Worm (Caenorhabditis elegans) whole organism, young adult: ENCODE measurements around the gene nlp-23.

Experiments used
- B0019.2 ChIP-seq: fragments of 200-800 bp; sonication (Bioruptor generic); conservative IDR thresholded peaks from 2 replicates; pipeline ENCODE4 v1.3.6; 2022; ENCODE audit warnings: missing genetic modification reagents, missing genetic modification characterization, missing compliant biosample characterization
- B0035.1 ChIP-seq: sonication (generic microtip); optimal IDR thresholded peaks from 2 replicates; lab custom pipeline; 2016; ENCODE audit warnings: missing genetic modification characterization, mild to moderate bottlenecking, missing compliant biosample characterization, missing genotype, missing genetic modification reagents
- B0336.3 ChIP-seq: fragments of 200-800 bp; sonication (Bioruptor generic); IDR thresholded peaks from 2 replicates; pipeline ENCODE4 v1.3.6; 2022; ENCODE audit warnings: missing genetic modification characterization, missing compliant biosample characterization
- C06A6.2 ChIP-seq: fragments of 200-800 bp; sonication (Bioruptor generic); conservative IDR thresholded peaks from 2 replicates; pipeline ENCODE4 v1.3.6; 2022; ENCODE audit warnings: missing genetic modification characterization, missing compliant biosample characterization
- D2030.7 ChIP-seq: fragments of 200-800 bp; sonication (Bioruptor generic); IDR thresholded peaks from 2 replicates; pipeline ENCODE4 v1.3.6; 2022; ENCODE audit warnings: missing genetic modification reagents, missing genetic modification characterization, missing compliant biosample characterization
- F22D6.2 ChIP-seq: sonication (generic microtip); optimal IDR thresholded peaks from 2 replicates; lab custom pipeline; 2016; ENCODE audit warnings: mild to moderate bottlenecking, missing genetic modification characterization, missing compliant biosample characterization
- F23B12.7 ChIP-seq: sonication (generic microtip); optimal IDR thresholded peaks from 2 replicates; lab custom pipeline; 2017; ENCODE audit warnings: missing genetic modification characterization, mild to moderate bottlenecking, missing compliant biosample characterization, antibody characterized with exemption, moderate library complexity; ENCODE audit not compliant: insufficient read depth
- F39B2.1 ChIP-seq: fragments of 200-800 bp; sonication (Bioruptor generic); IDR thresholded peaks from 2 replicates; pipeline ENCODE4 v1.3.6; 2022; ENCODE audit warnings: missing genetic modification reagents, missing genetic modification characterization, missing compliant biosample characterization
- F57A8.1 ChIP-seq: fragments of 200-800 bp; sonication (Bioruptor generic); optimal IDR thresholded peaks from 2 replicates; lab custom pipeline; 2018; ENCODE audit warnings: mild to moderate bottlenecking, missing genetic modification characterization, moderate library complexity, missing compliant biosample characterization
- F57C9.4 ChIP-seq: sonication (generic microtip); optimal IDR thresholded peaks from 2 replicates; lab custom pipeline; 2017; ENCODE audit warnings: mild to moderate bottlenecking, missing genetic modification characterization, missing compliant biosample characterization
- K12H6.12 ChIP-seq: fragments of 200-800 bp; sonication (Bioruptor generic); optimal IDR thresholded peaks from 2 replicates; lab custom pipeline; 2018; ENCODE audit warnings: mild to moderate bottlenecking, missing genetic modification characterization, missing compliant biosample characterization
- Y67H2A.10 ChIP-seq: fragments of 200-800 bp; sonication (Bioruptor generic); conservative IDR thresholded peaks from 2 replicates; pipeline ENCODE4 v1.3.6; 2022; ENCODE audit warnings: missing genetic modification reagents, missing genetic modification characterization, missing compliant biosample characterization
- aptf-2 ChIP-seq: fragments of 200-800 bp; sonication (Bioruptor generic); conservative IDR thresholded peaks from 2 replicates; pipeline ENCODE4 v1.3.6; 2022; ENCODE audit warnings: missing genetic modification reagents, missing genetic modification characterization, missing compliant biosample characterization
- aptf-3 ChIP-seq: fragments of 200-800 bp; sonication (Bioruptor generic); IDR thresholded peaks from 2 replicates; pipeline ENCODE4 v1.3.6; 2022; ENCODE audit warnings: missing genetic modification characterization, missing compliant biosample characterization
- atf-7 ChIP-seq: sonication (generic microtip); optimal IDR thresholded peaks from 2 replicates; lab custom pipeline; 2017; ENCODE audit warnings: mild to moderate bottlenecking, missing genetic modification characterization, missing compliant biosample characterization
- attf-5 ChIP-seq: fragments of 200-800 bp; sonication (Bioruptor generic); optimal IDR thresholded peaks from 2 replicates; lab custom pipeline; 2018; ENCODE audit warnings: mild to moderate bottlenecking, missing genetic modification characterization, missing compliant biosample characterization
- attf-6 ChIP-seq: fragments of 200-800 bp; sonication (Bioruptor generic); IDR thresholded peaks from 2 replicates; pipeline ENCODE4 v1.3.6; 2022; ENCODE audit warnings: missing genetic modification reagents, missing genetic modification characterization, missing compliant biosample characterization
- bed-1 ChIP-seq: fragments of 200-800 bp; sonication (Bioruptor generic); IDR thresholded peaks from 2 replicates; pipeline ENCODE4 v1.3.6; 2022; ENCODE audit warnings: missing genetic modification reagents, missing genetic modification characterization, missing compliant biosample characterization
- bed-2 ChIP-seq: fragments of 200-800 bp; sonication (Bioruptor generic); IDR thresholded peaks from 2 replicates; pipeline ENCODE4 v1.3.6; 2022; ENCODE audit warnings: missing genetic modification reagents, missing genetic modification characterization, missing compliant biosample characterization
- ccch-3 ChIP-seq: fragments of 200-800 bp; sonication (Bioruptor generic); optimal IDR thresholded peaks from 2 replicates; lab custom pipeline; 2018; ENCODE audit warnings: mild to moderate bottlenecking, missing genetic modification characterization, missing compliant biosample characterization
- cebp-1 ChIP-seq, 2 experiments: fragments of 200-800 bp in 1 of 2; sonication (Bioruptor generic) in 1 of 2; sonication (generic microtip) in 1 of 2; IDR thresholded peaks in 1 of 2; optimal IDR thresholded peaks in 1 of 2; 2 replicates each; pipeline versions ENCODE4 v1.3.6 to Lab custom; 2017 to 2022; ENCODE audit warnings: missing compliant biosample characterization in 2 of 2, missing genetic modification characterization in 2 of 2, mild to moderate bottlenecking in 1 of 2, missing genetic modification reagents in 1 of 2, moderate library complexity in 1 of 2
- cebp-2 ChIP-seq: fragments of 200-800 bp; sonication (Bioruptor generic); IDR thresholded peaks from 2 replicates; pipeline ENCODE4 v1.3.6; 2022; ENCODE audit warnings: missing genetic modification characterization, missing compliant biosample characterization
- ceh-27 ChIP-seq: fragments of 200-800 bp; sonication (Bioruptor generic); optimal IDR thresholded peaks from 2 replicates; lab custom pipeline; 2018; ENCODE audit warnings: mild to moderate bottlenecking, missing genetic modification characterization, moderate library complexity, missing compliant biosample characterization
- ceh-40 ChIP-seq: fragments of 200-800 bp; sonication (Bioruptor generic); IDR thresholded peaks from 2 replicates; pipeline ENCODE4 v1.3.6; 2022; ENCODE audit warnings: missing genetic modification characterization, missing compliant biosample characterization
- dpl-1 ChIP-seq: fragments of 150-350 bp; optimal IDR thresholded peaks from 2 replicates; lab custom pipeline; 2014; ENCODE audit warnings: missing biosample characterization, missing genetic modification reagents, missing genetic modification characterization
- egl-18 ChIP-seq: fragments of 200-800 bp; sonication (Bioruptor generic); IDR thresholded peaks from 2 replicates; pipeline ENCODE4 v1.3.6; 2022; ENCODE audit warnings: missing genetic modification reagents, missing genetic modification characterization, missing compliant biosample characterization
- ekl-4 ChIP-seq: fragments of 200-800 bp; sonication (Bioruptor generic); IDR thresholded peaks from 2 replicates; pipeline ENCODE4 v1.3.6; 2022; ENCODE audit warnings: missing genetic modification reagents, missing genetic modification characterization, missing compliant biosample characterization
- ets-4 ChIP-seq: fragments of 200-800 bp; sonication (Bioruptor generic); optimal IDR thresholded peaks from 2 replicates; lab custom pipeline; 2018; ENCODE audit warnings: mild to moderate bottlenecking, missing genetic modification characterization, missing compliant biosample characterization
- fkh-3 ChIP-seq: sonication (generic microtip); optimal IDR thresholded peaks from 2 replicates; lab custom pipeline; 2016; ENCODE audit warnings: mild to moderate bottlenecking, missing genetic modification characterization, missing compliant biosample characterization
- hlh-12 ChIP-seq: sonication (generic microtip); optimal IDR thresholded peaks from 2 replicates; lab custom pipeline; 2016; ENCODE audit warnings: missing genetic modification characterization, missing compliant biosample characterization
- hlh-26 ChIP-seq: fragments of 200-800 bp; sonication (Bioruptor generic); conservative IDR thresholded peaks from 2 replicates; pipeline ENCODE4 v1.3.6; 2022; ENCODE audit warnings: missing genetic modification reagents, missing genetic modification characterization, missing compliant biosample characterization
- lir-1 ChIP-seq: fragments of 200-800 bp; sonication (Bioruptor generic); conservative IDR thresholded peaks from 2 replicates; pipeline ENCODE4 v1.3.6; 2022; ENCODE audit warnings: missing genetic modification reagents, missing genetic modification characterization, missing compliant biosample characterization
- madf-6 ChIP-seq: fragments of 200-800 bp; sonication (Bioruptor generic); IDR thresholded peaks from 2 replicates; pipeline ENCODE4 v1.3.6; 2022; ENCODE audit warnings: missing genetic modification reagents, missing genetic modification characterization, missing compliant biosample characterization
- mcd-1 ChIP-seq: fragments of 200-800 bp; sonication (Bioruptor generic); IDR thresholded peaks from 2 replicates; pipeline ENCODE4 v1.3.6; 2022; ENCODE audit warnings: missing genetic modification reagents, missing genetic modification characterization, missing compliant biosample characterization
- mes-4 ChIP-seq: sonication (generic microtip); optimal IDR thresholded peaks from 2 replicates; lab custom pipeline; 2016; ENCODE audit warnings: missing genotype, missing genetic modification characterization, missing compliant biosample characterization
- nfya-1 ChIP-seq: sonication (generic microtip); optimal IDR thresholded peaks from 2 replicates; lab custom pipeline; 2017; ENCODE audit warnings: antibody characterized with exemption, missing compliant biosample characterization, missing genetic modification characterization, borderline replicate concordance; ENCODE audit not compliant: insufficient read depth
- nfya-2 ChIP-seq: fragments of 200-800 bp; sonication (Bioruptor generic); IDR thresholded peaks from 2 replicates; pipeline ENCODE4 v1.3.6; 2022; ENCODE audit warnings: missing genetic modification reagents, missing genetic modification characterization, missing compliant biosample characterization
- nhr-80 ChIP-seq: sonication (generic microtip); optimal IDR thresholded peaks from 2 replicates; lab custom pipeline; 2016; ENCODE audit warnings: missing genetic modification characterization, missing compliant biosample characterization
- pbrm-1 ChIP-seq: fragments of 200-800 bp; sonication (Bioruptor generic); IDR thresholded peaks from 2 replicates; pipeline ENCODE4 v1.3.6; 2022; ENCODE audit warnings: missing genetic modification reagents, missing genetic modification characterization, missing compliant biosample characterization
- repo-1 ChIP-seq: sonication (generic microtip); optimal IDR thresholded peaks from 2 replicates; lab custom pipeline; 2017; ENCODE audit warnings: mild to moderate bottlenecking, missing genetic modification characterization, missing compliant biosample characterization
- sea-2 ChIP-seq: fragments of 200-800 bp; sonication (Bioruptor generic); IDR thresholded peaks from 2 replicates; pipeline ENCODE4 v1.3.6; 2022; ENCODE audit warnings: missing genetic modification characterization, missing compliant biosample characterization
- tbp1 ChIP-seq: fragments of 200-800 bp; sonication (Bioruptor generic); optimal IDR thresholded peaks from 2 replicates; lab custom pipeline; 2018; ENCODE audit warnings: mild to moderate bottlenecking, missing genetic modification characterization, missing compliant biosample characterization
- tbx-9 ChIP-seq: sonication (generic microtip); optimal IDR thresholded peaks from 2 replicates; lab custom pipeline; 2016; ENCODE audit warnings: borderline replicate concordance, missing genetic modification characterization, inconsistent platforms, missing compliant biosample characterization
- tlf-1 ChIP-seq: fragments of 200-800 bp; sonication (Bioruptor generic); optimal IDR thresholded peaks from 2 replicates; lab custom pipeline; 2018; ENCODE audit warnings: mild to moderate bottlenecking, missing genetic modification characterization, missing compliant biosample characterization
- ztf-28 ChIP-seq: fragments of 200-800 bp; sonication (Bioruptor generic); IDR thresholded peaks from 2 replicates; pipeline ENCODE4 v1.3.6; 2022; ENCODE audit warnings: missing genetic modification reagents, missing genetic modification characterization, missing compliant biosample characterization

Gene nlp-23

ce11 chrX:2380818-2381217 is 38.1 kb upstream of the nlp-23 start:
- TF ChIP-seq tbp1 (GFP tag; lab: Kevin White, UChicago) (no peak), dpl-1 (GFP tag; lab: Kevin White, UChicago) (no peak), ekl-4 (GFP tag; lab: Robert Waterston, UW) (no peak), pbrm-1 (GFP tag; lab: Robert Waterston, UW) (no peak), ztf-28 (GFP tag; lab: Robert Waterston, UW) (no peak), fkh-3 (tag; lab: Kevin White, UChicago) (no peak), C06A6.2 (GFP tag; lab: Robert Waterston, UW) (no peak)
- TF ChIP-seq, all 124 proteins: peak for 0

DNA sequence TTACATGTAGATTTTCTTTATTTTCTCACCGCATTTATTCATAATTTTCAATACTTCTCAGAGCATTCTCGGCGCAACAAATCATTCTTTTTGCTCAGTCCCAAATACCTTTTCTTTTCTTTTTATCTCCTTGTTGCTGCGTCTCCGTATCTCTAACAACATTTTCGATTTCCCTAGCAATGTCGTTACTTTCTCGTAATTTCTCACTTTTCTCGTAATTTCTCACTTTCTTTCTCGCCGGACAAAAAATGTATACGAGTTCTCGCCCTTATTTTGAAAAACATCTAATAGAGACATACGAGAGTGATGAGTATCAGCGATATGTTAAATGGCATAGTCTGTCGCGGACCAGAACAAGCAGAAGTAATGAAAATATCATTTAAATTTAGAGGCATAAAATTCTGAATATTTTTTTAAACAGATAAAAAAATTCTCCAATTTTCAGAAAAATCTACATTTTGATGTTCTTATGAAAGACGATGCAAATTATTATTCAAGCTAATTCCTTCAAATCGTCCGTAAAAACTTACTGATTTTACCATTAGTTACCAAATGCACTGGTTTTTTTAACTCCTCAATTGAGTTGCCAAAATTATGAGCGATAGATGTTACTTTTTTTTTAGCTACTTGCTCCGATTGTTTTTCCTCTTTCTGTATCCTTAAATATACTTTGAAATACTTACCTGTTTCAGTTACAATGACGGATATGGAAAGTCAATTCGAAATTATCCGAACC is 32.7 kb upstream of the nlp-23 start, which contains the start of gene F47G3.3:
F47G3.3 (plus strand) TSS at position 686 of the 736 bp plus-strand sequence.
- TF ChIP-seq bed-2 (GFP tag; lab: Robert Waterston, UW) = no peak
- no peak for TF ChIP-seq ceh-27
- TF ChIP-seq attf-5 (GFP tag; lab: Kevin White, UChicago) = no peak
- TF ChIP-seq F22D6.2 (tag; lab: Kevin White, UChicago) = no peak
- TF ChIP-seq tbp1 (GFP tag; lab: Kevin White, UChicago) = no peak
- TF ChIP-seq fkh-3 (tag; lab: Kevin White, UChicago) = no peak
- TF ChIP-seq nfya-2 (GFP tag; lab: Robert Waterston, UW) = no peak
- TF ChIP-seq tlf-1 = no peak
- TF ChIP-seq B0035.1 (tag; lab: Kevin White, UChicago) = no peak
- no peak for TF ChIP-seq egl-18
- TF ChIP-seq F57C9.4 (tag; lab: Kevin White, UChicago) = no peak
- no peak for TF ChIP-seq ekl-4 (GFP tag; lab: Robert Waterston, UW)
- TF ChIP-seq F57A8.1 (GFP tag; lab: Kevin White, UChicago) = no peak
- TF ChIP-seq dpl-1 (GFP tag; lab: Kevin White, UChicago) = no peak
- no peak for TF ChIP-seq aptf-2 (GFP tag; lab: Robert Waterston, UW)
- no peak for TF ChIP-seq F39B2.1
- no peak for TF ChIP-seq K12H6.12

DNA sequence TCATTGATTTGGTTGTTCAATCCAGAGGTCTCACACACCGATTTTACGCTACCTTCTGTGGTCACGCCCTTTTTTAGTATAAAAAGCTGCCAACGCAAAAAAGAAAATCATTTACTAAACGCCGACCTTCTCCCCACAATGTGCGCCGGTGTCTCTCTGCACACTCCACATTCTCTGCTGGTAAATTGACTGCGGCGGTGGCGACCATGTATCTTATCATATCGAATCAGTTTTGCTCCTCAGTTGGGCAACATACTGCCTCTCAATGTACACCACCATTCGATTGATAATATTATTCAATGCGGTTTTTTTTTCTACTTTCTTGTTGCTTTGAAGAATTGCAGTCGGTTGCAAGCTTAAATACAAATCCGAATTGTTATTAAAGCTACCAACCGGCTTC is 29.4 kb upstream of the nlp-23 start:
- TF ChIP-seq sea-2 (GFP tag; lab: Robert Waterston, UW) (no peak), F57A8.1 (GFP tag; lab: Kevin White, UChicago) (no peak), cebp-2 (GFP tag; lab: Robert Waterston, UW) (no peak), hlh-12 (tag; lab: Kevin White, UChicago) (no peak), Y67H2A.10 (GFP tag; lab: Robert Waterston, UW) (no peak), ets-4 (GFP tag; lab: Kevin White, UChicago) (no peak), F23B12.7 (tag; lab: Kevin White, UChicago) (peak; percentile 8), D2030.7 (GFP tag; lab: Robert Waterston, UW) (no peak), ceh-40 (GFP tag; lab: Robert Waterston, UW) (no peak), aptf-3 (GFP tag; lab: Robert Waterston, UW) (no peak), nfya-1 (no peak), atf-7 (tag; lab: Kevin White, UChicago) (peak; percentile 16), B0336.3 (GFP tag; lab: Robert Waterston, UW) (no peak), nhr-80 (peak; percentile 85), B0019.2 (GFP tag; lab: Robert Waterston, UW) (no peak), lir-1 (no peak), repo-1 (tag; lab: Kevin White, UChicago) (no peak), tbx-9 (no peak), hlh-26 (no peak), attf-6 (GFP tag; lab: Robert Waterston, UW) (no peak), mes-4 (tag; lab: Kevin White, UChicago) (no peak), ccch-3 (GFP tag; lab: Kevin White, UChicago) (no peak), madf-6 (no peak), mcd-1 (no peak), pbrm-1 (GFP tag; lab: Robert Waterston, UW) (no peak), cebp-1 (GFP tag; IDR thresholded peaks at IDR 0.05; lab: Robert Waterston, UW) (no peak), cebp-1 (tag; optimal IDR thresholded peaks at IDR 0.05; lab: Kevin White, UChicago) (no peak), bed-1 (GFP tag; lab: Robert Waterston, UW) (no peak)
